Fruit fly (Drosophila melanogaster): ENCODE data around the gene CG42324.

DNA sequence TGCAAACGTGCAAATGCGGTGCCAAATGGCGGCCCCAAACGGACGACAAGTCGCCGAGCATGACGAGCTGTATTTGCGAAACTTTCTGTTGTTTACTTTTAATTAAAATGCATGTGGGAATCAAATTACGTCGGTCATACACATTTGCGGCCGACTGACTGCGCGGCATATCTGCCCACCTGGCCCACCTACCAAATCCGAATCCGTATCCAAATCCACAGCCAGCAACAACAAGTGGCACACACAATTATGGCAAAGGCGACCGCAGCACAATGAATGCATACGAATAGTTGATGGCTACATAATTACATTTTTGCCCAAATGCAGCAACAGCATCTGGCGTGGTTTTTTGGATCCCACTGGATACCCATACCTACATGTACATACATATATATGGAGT lies 20.5 kb upstream of the CG42324 start:
- no peak for TF ChIP-seq Hr38 (GFP tag; optimal IDR thresholded peaks at IDR 0.05)
- TF ChIP-seq ss (GFP tag; optimal IDR thresholded peaks at IDR 0.05), result no peak
- TF ChIP-seq Gug (GFP tag; IDR thresholded peaks at IDR 0.05), result no peak
